Worm (Caenorhabditis elegans): Measurements from ENCODE around the gene F35C11.3.

Gene F35C11.3

DNA sequence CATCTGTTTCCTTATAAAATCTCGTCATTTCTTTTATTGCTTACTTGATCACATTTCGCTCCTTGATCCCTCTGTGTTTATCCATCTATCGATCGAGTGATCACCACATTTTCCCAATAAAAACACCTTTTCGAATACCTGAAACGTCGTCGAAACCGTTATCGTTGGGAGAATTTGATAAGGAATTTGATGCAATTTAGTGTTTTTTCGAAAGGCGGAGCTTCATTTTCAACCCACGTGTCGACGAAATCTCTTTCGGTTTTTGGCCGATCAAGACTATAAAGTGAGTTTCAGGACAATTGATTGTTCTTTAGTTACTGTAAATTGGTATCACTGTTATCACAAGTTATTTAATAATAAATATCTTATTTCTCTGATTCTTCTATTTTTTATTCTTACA, 18.0 kb downstream of the F35C11.3 start, which contains the start of gene srdh-1:
Gene srdh-1 (plus strand): TSS at position 43 of the 400 bp plus-strand sequence.
- TF ChIP-seq W03F9.2 (tag; optimal IDR thresholded peaks at IDR 0.05): no peak
- TF ChIP-seq him-1 (tag; optimal IDR thresholded peaks at IDR 0.05): no peak
- no peak for TF ChIP-seq dao-5 (tag; optimal IDR thresholded peaks at IDR 0.05)

- no peak for TF ChIP-seq him-1 (tag; optimal IDR thresholded peaks at IDR 0.05)
- no peak for TF ChIP-seq dao-5 (tag; optimal IDR thresholded peaks at IDR 0.05)
- no peak for TF ChIP-seq W03F9.2 (tag; optimal IDR thresholded peaks at IDR 0.05)
These were observed 20.0 kb downstream of the F35C11.3 start for ce11 chrII:8266559-8266958.

DNA sequence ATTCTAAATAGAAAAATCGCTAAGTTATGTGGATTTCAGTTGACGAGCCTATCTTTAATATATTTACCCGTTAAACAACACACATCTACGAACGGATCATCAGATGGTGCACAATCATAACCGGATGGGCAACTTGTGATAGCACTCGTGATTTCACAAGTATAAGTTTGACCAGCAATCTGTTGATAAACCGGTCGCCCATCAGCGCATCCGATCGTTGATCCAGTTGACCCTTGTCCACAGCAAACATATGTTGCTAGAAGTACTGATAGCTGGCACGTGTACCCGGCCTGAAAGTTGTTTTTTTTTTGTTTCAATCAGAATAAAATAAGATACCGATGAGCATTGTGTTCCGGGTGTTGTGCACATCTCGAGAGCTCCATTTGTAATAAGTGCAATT, 21.1 kb downstream of the F35C11.3 start:
- TF ChIP-seq him-1 (tag; optimal IDR thresholded peaks at IDR 0.05) (no peak), W03F9.2 (tag; optimal IDR thresholded peaks at IDR 0.05) (no peak), dao-5 (tag; optimal IDR thresholded peaks at IDR 0.05) (no peak)

DNA sequence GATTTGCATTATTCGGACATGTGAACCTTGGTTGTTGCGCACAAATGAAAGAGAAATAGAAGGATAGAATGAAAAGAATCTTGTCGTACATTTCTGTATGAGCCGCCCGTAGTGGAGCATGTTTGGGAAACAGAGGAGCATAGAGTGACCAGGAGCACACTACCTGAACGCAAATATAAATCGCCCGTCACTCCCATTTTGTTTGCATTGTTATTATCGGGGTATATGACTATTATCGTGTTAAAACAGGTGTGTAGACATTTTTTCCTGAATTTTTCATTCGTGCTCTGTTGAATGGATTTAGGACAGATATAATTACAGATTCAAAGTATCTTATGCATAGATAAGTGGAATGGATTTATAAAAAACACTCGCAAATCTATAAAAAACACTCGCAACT, 22.8 kb downstream of the F35C11.3 start, which contains the start of gene K01C8.2:
Gene K01C8.2 (minus strand): TSS at position 101 of the 400 bp plus-strand sequence.
- TF ChIP-seq W03F9.2 (tag; optimal IDR thresholded peaks at IDR 0.05) (no peak), him-1 (tag; optimal IDR thresholded peaks at IDR 0.05) (no peak), dao-5 (tag; optimal IDR thresholded peaks at IDR 0.05) (no peak)

- no peak for TF ChIP-seq dao-5 (tag; optimal IDR thresholded peaks at IDR 0.05)
- no peak for TF ChIP-seq him-1 (tag; optimal IDR thresholded peaks at IDR 0.05)
- TF ChIP-seq W03F9.2 (tag; optimal IDR thresholded peaks at IDR 0.05): no peak
These were observed 23.5 kb downstream of the F35C11.3 start, which contains the start of gene tdc-1 for ce11 chrII:8269855-8270647. Gene tdc-1, plus strand, starts transcription at chrII:8270597.

- TF ChIP-seq him-1 (tag; optimal IDR thresholded peaks at IDR 0.05) (no peak), dao-5 (tag; optimal IDR thresholded peaks at IDR 0.05) (no peak), W03F9.2 (tag; optimal IDR thresholded peaks at IDR 0.05) (no peak)
These were observed 26.5 kb downstream of the F35C11.3 start for ce11 chrII:8273060-8273459.

DNA sequence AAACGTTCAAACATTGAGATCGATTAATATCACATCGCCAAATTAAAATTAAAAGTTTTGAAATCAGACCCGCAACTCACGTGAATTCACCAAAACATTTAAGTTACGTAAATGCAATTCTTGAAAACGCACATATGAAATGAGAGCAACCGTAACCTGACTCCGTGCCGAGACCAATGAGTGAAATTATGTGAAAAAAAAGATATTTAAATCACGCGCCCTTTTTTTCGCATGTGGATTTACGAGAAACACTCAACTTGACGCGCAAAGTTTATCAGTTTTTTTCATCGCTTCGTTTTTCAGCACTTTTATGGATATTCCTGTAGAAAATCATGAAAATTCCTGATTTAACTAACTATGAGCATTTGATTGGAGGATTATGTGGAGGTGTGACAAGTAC, 29.5 kb downstream of the F35C11.3 start, which contains the start of the genes gei-14 and slc-25A32:
Gene gei-14 (minus strand): TSS at position 175 of the 400 bp plus-strand sequence.
Gene slc-25A32 (plus strand): TSS at position 242 of the 400 bp plus-strand sequence.
- TF ChIP-seq dao-5 (tag; optimal IDR thresholded peaks at IDR 0.05) (no peak), W03F9.2 (tag; optimal IDR thresholded peaks at IDR 0.05) (peak; percentile 62), him-1 (tag; optimal IDR thresholded peaks at IDR 0.05) (no peak)

- TF ChIP-seq him-1 (tag; optimal IDR thresholded peaks at IDR 0.05): no peak
- TF ChIP-seq dao-5 (tag; optimal IDR thresholded peaks at IDR 0.05): no peak
- no peak for TF ChIP-seq W03F9.2 (tag; optimal IDR thresholded peaks at IDR 0.05)
These were observed 31.8 kb downstream of the F35C11.3 start, which contains the start of the genes mrpl-10 and clec-142 for ce11 chrII:8278415-8278814. Gene mrpl-10, minus strand, starts transcription at chrII:8278515. Gene clec-142, plus strand, starts transcription at chrII:8278678.

- TF ChIP-seq dao-5 (tag; optimal IDR thresholded peaks at IDR 0.05) (no peak), him-1 (tag; optimal IDR thresholded peaks at IDR 0.05) (no peak), W03F9.2 (tag; optimal IDR thresholded peaks at IDR 0.05) (peak; percentile 61)
These were observed 36.7 kb downstream of the F35C11.3 start, which contains the start of the genes nst-1 and cct-4 for ce11 chrII:8283158-8283717. Gene nst-1, minus strand, starts transcription at chrII:8283208. Gene cct-4, plus strand, starts transcription at chrII:8283667.

- TF ChIP-seq him-1 (tag; optimal IDR thresholded peaks at IDR 0.05) (no peak), W03F9.2 (tag; optimal IDR thresholded peaks at IDR 0.05) (no peak), dao-5 (tag; optimal IDR thresholded peaks at IDR 0.05) (no peak)
These were observed 48.7 kb downstream of the F35C11.3 start, which contains the start of gene nlp-55 for ce11 chrII:8295296-8295695. Gene nlp-55, minus strand, starts transcription at chrII:8295396.

Data from whole organism, L4/young adult.